Worm (Caenorhabditis elegans) whole organism, young adult: ENCODE data around the gene lurp-2.

Experiments
- B0261.1 ChIP-seq: sonication (generic microtip); optimal IDR thresholded peaks from 2 replicates; lab custom pipeline; 2016; ENCODE audit warnings: mild to moderate bottlenecking, missing genetic modification characterization, moderate library complexity, missing compliant biosample characterization
- B0336.3 ChIP-seq: fragments of 200-800 bp; sonication (Bioruptor generic); IDR thresholded peaks from 2 replicates; pipeline ENCODE4 v1.3.6; 2022; ENCODE audit warnings: missing genetic modification characterization, missing compliant biosample characterization
- C17E4.6 ChIP-seq: fragments of 200-800 bp; sonication (Bioruptor generic); IDR thresholded peaks from 2 replicates; pipeline ENCODE4 v1.3.6; 2022; ENCODE audit warnings: missing genetic modification reagents, missing genetic modification characterization, missing compliant biosample characterization
- D2030.7 ChIP-seq: fragments of 200-800 bp; sonication (Bioruptor generic); IDR thresholded peaks from 2 replicates; pipeline ENCODE4 v1.3.6; 2022; ENCODE audit warnings: missing genetic modification reagents, missing genetic modification characterization, missing compliant biosample characterization
- F22D6.2 ChIP-seq: sonication (generic microtip); optimal IDR thresholded peaks from 2 replicates; lab custom pipeline; 2016; ENCODE audit warnings: mild to moderate bottlenecking, missing genetic modification characterization, missing compliant biosample characterization
- F23B12.7 ChIP-seq: sonication (generic microtip); optimal IDR thresholded peaks from 2 replicates; lab custom pipeline; 2017; ENCODE audit warnings: missing genetic modification characterization, mild to moderate bottlenecking, missing compliant biosample characterization, antibody characterized with exemption, moderate library complexity; ENCODE audit not compliant: insufficient read depth
- F57C9.4 ChIP-seq: sonication (generic microtip); optimal IDR thresholded peaks from 2 replicates; lab custom pipeline; 2017; ENCODE audit warnings: mild to moderate bottlenecking, missing genetic modification characterization, missing compliant biosample characterization
- T07F8.4 ChIP-seq: sonication (generic microtip); optimal IDR thresholded peaks from 2 replicates; lab custom pipeline; 2016; ENCODE audit warnings: mild to moderate bottlenecking, missing genetic modification characterization, moderate library complexity, missing compliant biosample characterization
- Y53F4B.3 ChIP-seq: fragments of 200-800 bp; sonication (Bioruptor generic); IDR thresholded peaks from 2 replicates; pipeline ENCODE4 v1.3.6; 2022; ENCODE audit warnings: missing genetic modification reagents, missing genetic modification characterization, missing compliant biosample characterization
- Y79H2A.3 ChIP-seq: fragments of 200-800 bp; sonication (Bioruptor generic); conservative IDR thresholded peaks from 2 replicates; pipeline ENCODE4 v1.3.6; 2022; ENCODE audit warnings: missing genetic modification reagents, missing genetic modification characterization, missing compliant biosample characterization
- ZK185.1 ChIP-seq: sonication (generic microtip); optimal IDR thresholded peaks from 2 replicates; lab custom pipeline; 2016; ENCODE audit warnings: mild to moderate bottlenecking, missing genetic modification characterization, missing compliant biosample characterization; ENCODE audit not compliant: poor library complexity, severe bottlenecking
- attf-3 ChIP-seq: fragments of 200-800 bp; sonication (Bioruptor generic); conservative IDR thresholded peaks from 2 replicates; pipeline ENCODE4 v1.3.6; 2022; ENCODE audit warnings: missing genetic modification reagents, missing genetic modification characterization, missing compliant biosample characterization
- bed-1 ChIP-seq: fragments of 200-800 bp; sonication (Bioruptor generic); IDR thresholded peaks from 2 replicates; pipeline ENCODE4 v1.3.6; 2022; ENCODE audit warnings: missing genetic modification reagents, missing genetic modification characterization, missing compliant biosample characterization
- ceh-79 ChIP-seq: sonication (generic microtip); optimal IDR thresholded peaks from 2 replicates; lab custom pipeline; 2017; ENCODE audit warnings: mild to moderate bottlenecking, missing genetic modification characterization, missing compliant biosample characterization
- chd-7 ChIP-seq: sonication (generic microtip); optimal IDR thresholded peaks from 2 replicates; lab custom pipeline; 2016; ENCODE audit warnings: mild to moderate bottlenecking, missing genetic modification characterization, moderate library complexity, missing compliant biosample characterization
- die-1 ChIP-seq: sonication (generic microtip); optimal IDR thresholded peaks from 2 replicates; lab custom pipeline; 2016; ENCODE audit warnings: missing genotype, mild to moderate bottlenecking, missing genetic modification characterization, missing compliant biosample characterization
- dox-1 ChIP-seq: fragments of 200-800 bp; sonication (Bioruptor generic); IDR thresholded peaks from 2 replicates; pipeline ENCODE4 v1.3.6; 2022; ENCODE audit warnings: missing genetic modification reagents, missing genetic modification characterization, missing compliant biosample characterization
- egrh-3 ChIP-seq: fragments of 200-800 bp; sonication (Bioruptor generic); IDR thresholded peaks from 2 replicates; pipeline ENCODE4 v1.3.6; 2022; ENCODE audit warnings: missing genetic modification reagents, missing genetic modification characterization, missing compliant biosample characterization
- ekl-4 ChIP-seq: fragments of 200-800 bp; sonication (Bioruptor generic); IDR thresholded peaks from 2 replicates; pipeline ENCODE4 v1.3.6; 2022; ENCODE audit warnings: missing genetic modification reagents, missing genetic modification characterization, missing compliant biosample characterization
- him-1 ChIP-seq: sonication (generic microtip); optimal IDR thresholded peaks from 2 replicates; lab custom pipeline; 2016; ENCODE audit warnings: missing genotype, missing genetic modification reagents, missing genetic modification characterization, missing compliant biosample characterization
- hmg-20 ChIP-seq: fragments of 200-800 bp; sonication (Bioruptor generic); IDR thresholded peaks from 2 replicates; pipeline ENCODE4 v1.3.6; 2022; ENCODE audit warnings: missing genetic modification reagents, missing genetic modification characterization, missing compliant biosample characterization
- hsf-1 ChIP-seq: fragments of 200-800 bp; sonication (Bioruptor generic); IDR thresholded peaks from 2 replicates; pipeline ENCODE4 v1.3.6; 2022; ENCODE audit warnings: missing genetic modification reagents, missing genetic modification characterization, missing compliant biosample characterization
- lin-54 ChIP-seq: fragments of 200-800 bp; sonication (Bioruptor generic); optimal IDR thresholded peaks from 2 replicates; lab custom pipeline; 2018; ENCODE audit warnings: mild to moderate bottlenecking, missing genetic modification characterization, missing compliant biosample characterization
- mes-4 ChIP-seq: sonication (generic microtip); optimal IDR thresholded peaks from 2 replicates; lab custom pipeline; 2016; ENCODE audit warnings: missing genotype, missing genetic modification characterization, missing compliant biosample characterization
- mxl-1 ChIP-seq: sonication (generic microtip); optimal IDR thresholded peaks from 2 replicates; lab custom pipeline; 2016; ENCODE audit warnings: missing genetic modification characterization, missing compliant biosample characterization
- nfyb-1 ChIP-seq: fragments of 200-800 bp; sonication (Bioruptor generic); IDR thresholded peaks from 2 replicates; pipeline ENCODE4 v1.3.6; 2022; ENCODE audit warnings: missing genetic modification reagents, missing genetic modification characterization, missing compliant biosample characterization
- sdz-38 ChIP-seq: sonication (generic microtip); optimal IDR thresholded peaks from 2 replicates; lab custom pipeline; 2016; ENCODE audit warnings: missing genotype, missing genetic modification characterization, missing compliant biosample characterization
- tlf-1 ChIP-seq: fragments of 200-800 bp; sonication (Bioruptor generic); optimal IDR thresholded peaks from 2 replicates; lab custom pipeline; 2018; ENCODE audit warnings: mild to moderate bottlenecking, missing genetic modification characterization, missing compliant biosample characterization
- xnd-1 ChIP-seq: sonication (generic microtip); optimal IDR thresholded peaks from 2 replicates; lab custom pipeline; 2016; ENCODE audit warnings: missing genotype, missing genetic modification reagents, missing genetic modification characterization, missing compliant biosample characterization
- zfh-2 ChIP-seq: fragments of 200-800 bp; sonication (Bioruptor generic); conservative IDR thresholded peaks from 2 replicates; pipeline ENCODE4 v1.3.6; 2022; ENCODE audit warnings: missing genetic modification reagents, missing genetic modification characterization, missing compliant biosample characterization
- zim-3 ChIP-seq: sonication (generic microtip); optimal IDR thresholded peaks from 2 replicates; lab custom pipeline; 2017; ENCODE audit warnings: mild to moderate bottlenecking, missing genetic modification characterization, moderate library complexity, missing compliant biosample characterization
- ztf-18 ChIP-seq: sonication (generic microtip); optimal IDR thresholded peaks from 2 replicates; lab custom pipeline; 2016; ENCODE audit warnings: missing genotype, mild to moderate bottlenecking, missing genetic modification characterization, missing compliant biosample characterization
- ztf-3 ChIP-seq: fragments of 200-800 bp; sonication (Bioruptor generic); optimal IDR thresholded peaks from 2 replicates; lab custom pipeline; 2018; ENCODE audit warnings: mild to moderate bottlenecking, missing genetic modification characterization, missing compliant biosample characterization

Gene lurp-2

DNA sequence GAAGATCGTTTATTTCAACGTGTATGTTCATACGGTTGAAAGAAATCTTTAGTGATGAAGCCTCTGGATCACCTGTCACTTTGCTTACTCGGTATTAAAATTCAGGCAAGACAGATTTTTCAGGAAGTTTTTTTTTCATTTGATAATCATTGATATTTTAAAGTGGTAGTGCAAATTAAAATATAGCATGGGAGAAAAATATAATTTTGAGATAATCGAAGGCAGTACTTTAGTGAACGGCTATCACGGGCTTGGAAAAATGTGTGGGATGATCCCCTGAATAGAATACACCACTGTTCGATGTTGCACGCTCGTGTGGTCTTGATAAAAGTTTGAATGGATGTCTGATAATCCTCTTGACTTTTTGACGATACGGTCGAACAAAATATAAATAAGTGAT, 26.1 kb upstream of the lurp-2 start:
- TF ChIP-seq bed-1 (GFP tag; lab: Robert Waterston, UW) (no peak), Y53F4B.3 (no peak), sdz-38 (no peak), F57C9.4 (no peak), F22D6.2 (no peak), T07F8.4 (tag; lab: Kevin White, UChicago) (no peak)

DNA sequence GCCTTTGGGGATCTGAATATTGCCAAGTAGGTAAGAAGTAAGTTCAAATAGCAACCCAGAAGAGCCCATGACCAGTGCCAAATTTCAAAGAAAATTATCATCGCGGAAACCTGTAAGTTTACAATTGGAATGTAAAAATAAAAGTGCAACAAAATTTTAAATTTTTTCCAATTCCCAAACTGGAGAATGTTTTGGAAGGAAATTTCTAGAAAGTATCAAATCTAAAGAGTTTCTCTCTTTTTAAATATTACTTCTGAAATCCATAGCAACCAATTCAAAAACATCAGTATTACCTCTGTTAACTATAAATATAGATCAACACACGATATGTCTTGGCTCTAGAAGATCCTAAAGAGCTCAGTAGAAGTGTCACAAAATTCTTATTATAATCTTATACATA, 24.8 kb upstream of the lurp-2 start, which contains the start of gene srd-19:
Gene srd-19, minus strand, starts transcription at position 101 of the 400 bp plus-strand sequence.
- TF ChIP-seq mes-4 = no peak
- TF ChIP-seq zfh-2 (GFP tag; lab: Robert Waterston, UW) = no peak
- TF ChIP-seq T07F8.4 (tag; lab: Kevin White, UChicago) = no peak
- no peak for TF ChIP-seq tlf-1 (GFP tag; lab: Kevin White, UChicago)
- no peak for TF ChIP-seq ZK185.1 (tag; lab: Kevin White, UChicago)
- TF ChIP-seq ztf-3 (GFP tag; lab: Kevin White, UChicago) = no peak
- no peak for TF ChIP-seq die-1 (tag; lab: Kevin White, UChicago)

DNA sequence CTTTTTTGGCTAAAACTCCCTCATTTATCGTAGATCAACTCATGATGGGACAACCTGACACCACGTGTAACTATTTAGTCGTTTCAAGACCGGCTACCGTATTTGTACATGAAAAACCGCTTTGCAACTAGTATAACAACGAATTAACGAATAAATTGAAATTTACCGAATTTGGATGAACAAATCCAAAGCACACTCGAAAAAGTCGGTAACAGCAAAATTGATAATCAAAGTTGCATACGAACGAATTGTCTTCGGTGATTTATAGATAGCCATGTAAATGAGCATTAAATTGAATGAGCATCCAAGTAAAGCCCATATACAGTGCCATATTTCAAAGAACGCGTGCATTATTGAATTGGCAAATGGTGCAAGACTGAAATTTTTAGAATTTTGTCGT, 21.1 kb upstream of the lurp-2 start, which contains the start of gene srd-17:
Gene srd-17, minus strand, starts transcription at position 351 of the 400 bp plus-strand sequence.
- TF ChIP-seq him-1 (tag; lab: Kevin White, UChicago) (no peak), F23B12.7 (tag; lab: Kevin White, UChicago) (no peak), xnd-1 (tag; lab: Kevin White, UChicago) (no peak), B0261.1 (tag; lab: Kevin White, UChicago) (no peak), B0336.3 (GFP tag; lab: Robert Waterston, UW) (no peak), ceh-79 (no peak), bed-1 (GFP tag; lab: Robert Waterston, UW) (no peak), mxl-1 (tag; lab: Kevin White, UChicago) (no peak), C17E4.6 (GFP tag; lab: Robert Waterston, UW) (no peak), Y53F4B.3 (no peak), Y79H2A.3 (GFP tag; lab: Robert Waterston, UW) (no peak), ztf-18 (tag; lab: Kevin White, UChicago) (no peak)

DNA sequence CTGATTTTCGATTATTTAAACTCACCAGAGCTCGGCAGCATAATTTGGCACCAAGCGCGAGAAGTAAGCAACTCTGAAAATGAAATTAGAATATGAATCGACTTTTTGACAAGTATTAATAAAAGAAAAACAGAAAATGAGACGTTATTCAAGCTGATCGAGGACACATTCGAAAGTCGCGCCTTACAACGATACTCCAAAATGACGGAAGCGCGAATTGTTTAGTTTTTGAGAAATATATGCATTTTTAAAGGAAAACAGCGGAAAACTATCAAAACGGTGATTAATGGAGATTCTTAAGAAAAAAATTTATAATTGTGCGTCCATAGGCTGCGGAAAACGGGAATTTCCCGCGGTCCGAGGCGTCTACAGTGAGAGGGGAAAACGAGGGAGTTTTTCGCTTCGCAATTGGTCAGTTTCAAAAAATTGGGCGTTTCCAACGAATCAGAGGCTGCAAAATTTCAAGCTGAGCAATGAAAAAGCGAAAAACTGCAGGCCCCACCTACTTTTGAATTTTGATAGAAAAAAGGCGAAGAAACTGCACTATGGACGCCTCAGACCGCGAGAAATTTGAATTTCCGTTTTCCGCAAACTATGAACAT, 15.9 kb upstream of the lurp-2 start, which contains the start of gene mes-4:
Gene mes-4, minus strand, starts transcription at position 73 of the 602 bp plus-strand sequence.
- TF ChIP-seq nfyb-1 (peak; percentile 83), him-1 (tag; lab: Kevin White, UChicago) (no peak), attf-3 (GFP tag; lab: Robert Waterston, UW) (peak; percentile 78)
- TF ChIP-seq, all 124 proteins: peak for 2

DNA sequence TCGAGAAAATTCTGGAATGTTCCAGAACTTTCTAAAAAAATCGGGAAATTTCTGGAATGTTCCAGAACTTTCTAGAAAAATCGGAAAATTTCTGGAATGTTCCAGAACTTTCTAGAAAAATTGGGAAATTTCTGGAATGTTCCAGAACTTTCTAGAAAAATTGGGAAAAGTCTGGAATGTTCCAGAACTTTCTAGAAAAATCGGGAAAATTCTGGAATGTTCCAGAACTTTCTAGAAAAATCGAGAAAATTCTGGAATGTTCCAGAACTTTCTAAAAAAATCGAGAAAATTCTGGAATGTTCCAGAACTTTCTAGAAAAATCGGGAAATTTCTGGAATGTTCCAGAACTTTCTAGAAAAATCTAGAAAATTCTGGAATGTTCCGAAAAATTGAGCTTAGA, 13.1 kb upstream of the lurp-2 start:
- peak; percentile 91 for TF ChIP-seq dox-1 (GFP tag; lab: Robert Waterston, UW)
- peak; percentile 61 for TF ChIP-seq ekl-4
- peak; percentile 97 for TF ChIP-seq hsf-1 (GFP tag; lab: Robert Waterston, UW)
- peak; percentile 67 for TF ChIP-seq egrh-3
- peak; percentile 37; the same call in 1 of the 2 replicates for TF ChIP-seq D2030.7 (GFP tag; lab: Robert Waterston, UW)

DNA sequence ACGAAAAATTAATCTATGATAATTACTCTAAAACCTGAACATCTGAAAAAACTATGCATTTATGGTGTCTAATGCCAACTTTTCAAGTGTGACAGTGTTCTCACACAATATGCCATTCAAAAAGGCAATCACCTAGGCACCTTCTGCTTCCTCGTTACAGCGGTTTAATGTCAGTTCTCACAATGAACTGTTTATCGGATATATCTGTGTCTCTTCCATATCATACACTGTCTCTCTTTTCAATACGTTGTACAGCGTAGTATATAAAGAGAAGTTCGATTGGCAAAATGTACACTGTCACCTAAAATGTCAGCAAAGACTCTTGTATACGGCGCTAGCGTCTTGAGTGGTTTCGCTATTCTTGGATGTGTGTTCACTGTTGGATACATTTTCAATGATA, 11.8 kb upstream of the lurp-2 start, which contains the start of gene col-162:
Gene col-162, plus strand, starts transcription at position 301 of the 400 bp plus-strand sequence.
- TF ChIP-seq lin-54 (GFP tag; lab: Kevin White, UChicago) (no peak), zim-3 (tag; lab: Kevin White, UChicago) (no peak), ztf-18 (tag; lab: Kevin White, UChicago) (no peak), hmg-20 (GFP tag; lab: Robert Waterston, UW) (no peak), chd-7 (tag; lab: Kevin White, UChicago) (no peak), mes-4 (no peak)
- TF ChIP-seq, all 124 proteins: peak for 0
